Fruit fly (Drosophila melanogaster) whole organism: ENCODE data around the gene CG34398.

Experiments
- CG8478 ChIP-seq: fragments of >200 bp; optimal IDR thresholded peaks from 2 replicates; lab custom pipeline; 2018; ENCODE audit warnings: inconsistent platforms
- EcR ChIP-seq, 2 experiments: fragments of >200 bp; optimal IDR thresholded peaks; 2 replicates each; lab custom pipeline; 2017; ENCODE audit warnings: missing biosample characterization in 2 of 2, missing genetic modification characterization in 2 of 2, missing genetic modification reagents in 2 of 2
- pan ChIP-seq: fragments of >200 bp; optimal IDR thresholded peaks from 2 replicates; lab custom pipeline; 2017
- usp ChIP-seq: fragments of >200 bp; optimal IDR thresholded peaks from 2 replicates; lab custom pipeline; 2017; ENCODE audit warnings: missing biosample characterization, missing genetic modification characterization, mixed read lengths

DNA sequence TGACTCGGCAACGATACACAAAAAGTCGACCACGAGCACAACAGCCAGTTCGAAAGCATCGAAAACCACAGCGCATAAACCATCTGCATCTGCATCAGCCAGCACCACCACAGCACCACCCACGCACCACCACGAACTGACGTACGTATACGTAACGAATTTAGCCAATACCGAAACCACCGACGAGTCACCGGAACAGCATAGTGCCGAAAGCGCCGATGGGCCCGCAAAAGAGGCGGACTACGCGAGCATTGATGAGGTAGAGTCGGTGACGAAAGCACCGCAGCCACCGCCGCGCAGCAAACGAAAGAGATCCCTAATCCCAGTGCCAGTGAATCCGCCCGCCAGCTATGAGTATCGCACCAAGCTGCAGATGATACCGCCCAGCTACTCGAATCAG, 32.6 kb downstream of the CG34398 start:
- TF ChIP-seq usp (GFP tag; lab: Kevin White, UChicago) = no peak
- TF ChIP-seq pan (lab: Kevin White, UChicago) = no peak
- no peak for TF ChIP-seq EcR (GFP tag; optimal IDR thresholded peaks at IDR 0.05; lab: Kevin White, UChicago)
- TF ChIP-seq CG8478 (lab: Kevin White, UChicago) = no peak
